Fruit fly (Drosophila melanogaster) whole organism, wandering third instar larva: Measurements from ENCODE around the gene Aprt.

Experiments
- Abd-B ChIP-seq: fragments of >200 bp; optimal IDR thresholded peaks from 2 replicates; lab custom pipeline; 2017; ENCODE audit warnings: missing biosample characterization, missing genetic modification characterization
- h ChIP-seq: fragments of 200-800 bp; sonication (Bioruptor generic); optimal IDR thresholded peaks from 3 replicates; lab custom pipeline; 2016; ENCODE audit warnings: missing biosample characterization, mild to moderate bottlenecking, missing genetic modification characterization
- usp ChIP-seq: fragments of >200 bp; optimal IDR thresholded peaks from 2 replicates; lab custom pipeline; 2017; ENCODE audit warnings: missing biosample characterization, missing genetic modification characterization

DNA sequence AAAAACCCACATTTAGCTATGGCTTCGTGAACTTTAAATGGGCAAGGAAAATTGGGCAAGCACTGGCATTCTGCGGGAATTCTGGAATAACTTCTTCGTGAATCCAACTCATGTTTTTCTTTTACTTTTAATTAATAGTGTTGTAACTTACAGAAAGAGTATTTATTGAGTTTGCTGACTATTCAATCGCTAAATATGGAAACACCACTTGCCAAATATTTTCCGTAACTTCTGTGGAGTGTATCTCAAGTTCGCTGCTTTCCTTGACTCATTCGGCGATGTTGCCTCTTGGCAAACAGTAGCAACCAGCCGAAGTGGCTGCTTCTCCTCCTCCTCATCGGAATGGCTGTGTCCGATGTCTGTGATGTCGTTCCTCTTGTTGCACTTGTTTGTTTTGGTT is 20.5 kb upstream of the Aprt start:
- no peak for TF ChIP-seq Abd-B
- no peak for TF ChIP-seq usp (GFP tag; lab: Kevin White, UChicago)
- no peak for TF ChIP-seq h (GFP tag; lab: Kevin White, UChicago)
